Fruit fly (Drosophila melanogaster) whole organism, prepupa: ENCODE measurements around the gene CG5618.

Experiments
- Blimp-1 ChIP-seq: fragments of 200-800 bp; sonication (Bioruptor generic); optimal IDR thresholded peaks from 3 replicates; lab custom pipeline; 2017; ENCODE audit warnings: missing biosample characterization, missing genetic modification characterization, mild to moderate bottlenecking, moderate library complexity, missing genetic modification reagents
- CG11902 ChIP-seq: fragments of 200-800 bp; sonication (Bioruptor generic); optimal IDR thresholded peaks from 3 replicates; lab custom pipeline; 2016; ENCODE audit warnings: missing biosample characterization, missing genetic modification characterization
- CG16779 ChIP-seq: fragments of 200-800 bp; sonication (Bioruptor generic); optimal IDR thresholded peaks from 3 replicates; lab custom pipeline; 2017; ENCODE audit warnings: missing biosample characterization, mild to moderate bottlenecking, missing genetic modification characterization
- CG32006 ChIP-seq: fragments of 200-800 bp; sonication (Bioruptor generic); optimal IDR thresholded peaks from 3 replicates; lab custom pipeline; 2017; ENCODE audit warnings: missing biosample characterization, mild to moderate bottlenecking, missing genetic modification characterization
- CG6276 ChIP-seq: fragments of 200-800 bp; sonication (Bioruptor generic); optimal IDR thresholded peaks from 2 replicates; lab custom pipeline; 2017; ENCODE audit warnings: missing biosample characterization, mild to moderate bottlenecking, missing genetic modification characterization
- CG8119 ChIP-seq: fragments of 200-800 bp; sonication (Bioruptor generic); IDR thresholded peaks from 3 replicates; pipeline ENCODE4 v1.3.6; 2022; ENCODE audit warnings: missing biosample characterization, missing genetic modification characterization
- CG8319 ChIP-seq: fragments of 200-800 bp; sonication (Bioruptor generic); optimal IDR thresholded peaks from 3 replicates; lab custom pipeline; 2016; ENCODE audit warnings: missing biosample characterization, missing genetic modification characterization
- Ets96B ChIP-seq: fragments of 200-800 bp; optimal IDR thresholded peaks from 2 replicates; lab custom pipeline; 2019; ENCODE audit warnings: missing biosample characterization, mild to moderate bottlenecking, missing genetic modification characterization, moderate library complexity
- Hr39 ChIP-seq: fragments of 200-800 bp; sonication (Bioruptor generic); optimal IDR thresholded peaks from 2 replicates; lab custom pipeline; 2016; ENCODE audit warnings: missing biosample characterization, missing genetic modification characterization
- Lpt ChIP-seq: fragments of 200-800 bp; sonication (Bioruptor generic); optimal IDR thresholded peaks from 3 replicates; lab custom pipeline; 2016; ENCODE audit warnings: missing biosample characterization, missing genetic modification characterization
- Sox14 ChIP-seq: fragments of 200-800 bp; sonication (Bioruptor generic); optimal IDR thresholded peaks from 3 replicates; lab custom pipeline; 2016; ENCODE audit warnings: missing biosample characterization, missing genetic modification characterization
- esn ChIP-seq: fragments of 200-800 bp; sonication (Bioruptor generic); optimal IDR thresholded peaks from 2 replicates; lab custom pipeline; 2016; ENCODE audit warnings: missing biosample characterization, mild to moderate bottlenecking, missing genetic modification characterization, moderate library complexity
- topi ChIP-seq: fragments of 200-800 bp; sonication (Bioruptor generic); optimal IDR thresholded peaks from 3 replicates; lab custom pipeline; 2016; ENCODE audit warnings: missing biosample characterization, missing genetic modification characterization

DNA sequence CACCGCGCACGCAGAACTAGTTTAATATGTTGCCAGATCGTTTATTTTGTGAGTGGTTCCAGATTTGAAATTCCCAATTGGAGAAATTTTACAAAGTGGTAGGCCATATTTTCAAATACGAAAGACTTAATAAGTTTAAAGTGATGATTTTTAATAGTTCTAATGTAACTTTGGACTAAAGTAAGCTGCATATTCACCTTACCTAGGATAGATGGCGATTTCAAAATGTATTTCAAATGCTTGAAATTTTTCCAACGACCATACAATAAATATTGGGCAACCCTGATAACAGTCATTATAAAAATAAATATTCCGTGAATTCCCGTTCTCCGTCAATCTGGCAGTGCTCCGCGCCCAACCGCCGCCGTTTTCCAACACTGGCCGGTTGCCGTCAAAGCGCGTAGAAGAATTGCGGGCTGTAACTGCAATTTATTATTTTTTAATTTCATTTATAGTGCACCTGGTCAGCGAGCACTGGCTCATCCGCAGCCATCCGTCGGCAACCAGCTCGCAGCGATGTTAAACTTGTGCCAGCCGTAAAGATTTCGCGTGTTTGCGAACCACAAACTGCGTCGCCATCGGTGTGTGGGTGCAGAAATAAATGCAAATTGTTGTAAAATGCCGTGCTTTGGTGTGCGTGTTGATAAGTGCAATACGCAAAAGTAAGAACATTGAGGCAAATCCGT, 22.8 kb downstream of the CG5618 start, which contains the start of the genes Ide and RhoBTB:
- peak; percentile 52 for TF ChIP-seq Ets96B (tag; lab: Kevin White, UChicago)
- peak; percentile 41 for TF ChIP-seq Blimp-1 (GFP tag; lab: Kevin White, UChicago)
- TF ChIP-seq Sox14 (GFP tag; lab: Kevin White, UChicago) = no peak
- peak; percentile 80 for TF ChIP-seq esn (GFP tag; lab: Kevin White, UChicago)
- peak; percentile 79 for TF ChIP-seq topi
- TF ChIP-seq CG11902 (GFP tag; lab: Kevin White, UChicago) = peak; percentile 91
- peak; percentile 78 for TF ChIP-seq CG8319 (GFP tag; lab: Kevin White, UChicago)
- TF ChIP-seq Lpt (GFP tag; lab: Kevin White, UChicago) = peak; percentile 64
- peak; percentile 93 for TF ChIP-seq Hr39 (GFP tag; lab: Kevin White, UChicago)
- TF ChIP-seq CG16779 (tag; lab: Kevin White, UChicago) = no peak
- no peak for TF ChIP-seq CG6276 (GFP tag; lab: Kevin White, UChicago)
- TF ChIP-seq CG32006 = peak; percentile 84
- peak; percentile 42; the same call in 1 of the 3 replicates for TF ChIP-seq CG8119
